Worm (Caenorhabditis elegans) whole organism, L4 larva: ENCODE measurements around the gene ent-2.

Experiments
- F26F4.8 ChIP-seq: fragments of 200-800 bp; sonication (Bioruptor generic); conservative IDR thresholded peaks from 2 replicates; pipeline ENCODE4 v1.3.6; 2022; ENCODE audit warnings: missing genetic modification characterization, missing compliant biosample characterization
- ama-1 ChIP-seq: fragments of 150-350 bp; optimal IDR thresholded peaks from 2 replicates; lab custom pipeline; 2014; ENCODE audit warnings: inconsistent platforms, mixed read lengths
- jun-1 ChIP-seq: fragments of 150-350 bp; optimal IDR thresholded peaks from 2 replicates; lab custom pipeline; 2014; ENCODE audit warnings: missing biosample characterization, missing genetic modification reagents, missing genetic modification characterization
- lin-15B ChIP-seq: fragments of 150-350 bp; sonication (generic microtip); optimal IDR thresholded peaks from 3 replicates; lab custom pipeline; 2014; ENCODE audit warnings: missing biosample characterization, missing genetic modification characterization
- nhr-25 ChIP-seq: sonication (generic microtip); optimal IDR thresholded peaks from 2 replicates; lab custom pipeline; 2017; ENCODE audit warnings: missing genetic modification characterization, mild to moderate bottlenecking, missing compliant biosample characterization, antibody characterized with exemption, moderate library complexity, borderline replicate concordance; ENCODE audit not compliant: insufficient read depth
- nhr-28 ChIP-seq: fragments of 150-350 bp; optimal IDR thresholded peaks from 2 replicates; lab custom pipeline; 2014; ENCODE audit warnings: missing biosample characterization, missing genetic modification characterization
- sdz-12 ChIP-seq: fragments of 200-800 bp; sonication (Bioruptor generic); optimal IDR thresholded peaks from 2 replicates; lab custom pipeline; 2018; ENCODE audit warnings: mild to moderate bottlenecking, missing genetic modification characterization, missing compliant biosample characterization
- skn-1 ChIP-seq: fragments of 150-350 bp; optimal IDR thresholded peaks from 2 replicates; lab custom pipeline; 2014; ENCODE audit warnings: missing biosample characterization, missing genetic modification characterization
- snpc-1.2 ChIP-seq: fragments of 200-800 bp; sonication (Bioruptor generic); IDR thresholded peaks from 2 replicates; pipeline ENCODE4 v1.3.6; 2022; ENCODE audit warnings: missing genetic modification reagents, missing genetic modification characterization, missing compliant biosample characterization
- snpc-4 ChIP-seq: fragments of 150-350 bp; optimal IDR thresholded peaks from 2 replicates; lab custom pipeline; 2014; ENCODE audit warnings: missing biosample characterization, missing genetic modification characterization
- spr-1 ChIP-seq: sonication (generic microtip); optimal IDR thresholded peaks from 2 replicates; lab custom pipeline; 2016; ENCODE audit warnings: mild to moderate bottlenecking, missing genetic modification characterization, missing compliant biosample characterization
- ztf-11 ChIP-seq: fragments of 150-350 bp; optimal IDR thresholded peaks from 2 replicates; lab custom pipeline; 2014; ENCODE audit warnings: missing biosample characterization, missing genetic modification characterization

DNA sequence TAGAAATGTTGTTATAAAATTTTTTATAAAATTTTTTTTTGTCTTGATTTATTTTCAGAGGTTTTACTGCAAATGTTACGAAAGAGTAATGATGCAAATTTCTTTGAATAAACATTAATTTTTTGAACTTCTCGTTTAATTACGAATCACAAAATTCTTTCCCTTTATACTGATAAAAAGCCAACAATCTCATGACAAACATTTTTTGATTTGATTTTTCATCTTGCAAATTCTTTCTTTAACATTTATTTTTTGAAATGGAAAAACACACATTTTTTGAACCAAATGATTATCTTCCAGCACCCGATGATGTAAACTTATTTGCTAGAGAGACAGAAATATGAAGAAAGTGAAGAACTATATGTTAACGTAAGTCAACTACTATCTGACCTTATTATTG is 19.3 kb downstream of the ent-2 start, which contains the start of gene K09E9.1:
- TF ChIP-seq ama-1 (no peak), sdz-12 (GFP tag; lab: Kevin White, UChicago) (no peak), snpc-4 (tag; lab: Kevin White, UChicago) (no peak), lin-15B (no peak), skn-1 (tag; lab: Kevin White, UChicago) (no peak), nhr-28 (tag; lab: Kevin White, UChicago) (no peak), ztf-11 (tag; lab: Kevin White, UChicago) (no peak), F26F4.8 (no peak), jun-1 (no peak), snpc-1.2 (no peak), nhr-25 (no peak), spr-1 (tag; lab: Kevin White, UChicago) (no peak)
